Worm (Caenorhabditis elegans) whole organism, mixed stage, embryonic: ENCODE results near the gene M03C11.3.

ENCODE experiments used
- M03D4.4 ChIP-seq: sonication (generic microtip); optimal IDR thresholded peaks from 2 replicates; lab custom pipeline; 2017; ENCODE audit warnings: mild to moderate bottlenecking, missing genetic modification characterization, missing compliant biosample characterization
- blmp-1 ChIP-seq: fragments of 150-350 bp; optimal IDR thresholded peaks from 2 replicates; lab custom pipeline; 2014; ENCODE audit warnings: missing biosample characterization, missing genetic modification characterization
- ceh-43 ChIP-seq: fragments of 200-800 bp; sonication (Bioruptor generic); optimal IDR thresholded peaks from 2 replicates; lab custom pipeline; 2018; ENCODE audit warnings: mild to moderate bottlenecking, missing genetic modification characterization, moderate library complexity, missing compliant biosample characterization
- ceh-83 ChIP-seq: fragments of 200-800 bp; sonication (Bioruptor generic); optimal IDR thresholded peaks from 2 replicates; lab custom pipeline; 2018; ENCODE audit warnings: mild to moderate bottlenecking, missing genetic modification characterization, missing compliant biosample characterization
- ces-1 ChIP-seq: fragments of 150-350 bp; optimal IDR thresholded peaks from 2 replicates; lab custom pipeline; 2014; ENCODE audit warnings: missing biosample characterization, missing genetic modification reagents, missing genetic modification characterization
- cnd-1 ChIP-seq: fragments of 200-800 bp; sonication (Bioruptor generic); optimal IDR thresholded peaks from 2 replicates; lab custom pipeline; 2018; ENCODE audit warnings: mild to moderate bottlenecking, missing genetic modification characterization, missing compliant biosample characterization
- drap-1 ChIP-seq: fragments of 200-800 bp; sonication (Bioruptor generic); optimal IDR thresholded peaks from 3 replicates; lab custom pipeline; 2018; ENCODE audit warnings: mild to moderate bottlenecking, missing genetic modification characterization, missing compliant biosample characterization
- elt-1 ChIP-seq: sonication (generic microtip); optimal IDR thresholded peaks from 2 replicates; lab custom pipeline; 2017; ENCODE audit warnings: missing genetic modification characterization, mild to moderate bottlenecking, missing compliant biosample characterization, antibody characterized with exemption, moderate library complexity, borderline replicate concordance; ENCODE audit not compliant: insufficient read depth
- elt-3 ChIP-seq: fragments of 150-350 bp; optimal IDR thresholded peaks from 2 replicates; lab custom pipeline; 2014; ENCODE audit warnings: missing biosample characterization, missing genetic modification characterization
- ham-2 ChIP-seq: fragments of 200-800 bp; sonication (Bioruptor generic); optimal IDR thresholded peaks from 2 replicates; lab custom pipeline; 2018; ENCODE audit warnings: mild to moderate bottlenecking, missing genetic modification characterization, missing compliant biosample characterization
- hlh-1 ChIP-seq: fragments of 150-350 bp; optimal IDR thresholded peaks from 2 replicates; lab custom pipeline; 2014; ENCODE audit warnings: missing biosample characterization, missing genetic modification reagents, missing genetic modification characterization
- lin-13 ChIP-seq: fragments of 150-350 bp; optimal IDR thresholded peaks from 2 replicates; lab custom pipeline; 2014; ENCODE audit warnings: missing biosample characterization, missing genetic modification characterization
- lsy-2 ChIP-seq: fragments of 150-350 bp; optimal IDR thresholded peaks from 2 replicates; lab custom pipeline; 2014; ENCODE audit warnings: missing biosample characterization, missing genetic modification characterization
- mab-5 ChIP-seq: fragments of 150-350 bp; optimal IDR thresholded peaks from 2 replicates; lab custom pipeline; 2014; ENCODE audit warnings: missing biosample characterization, missing genetic modification characterization
- mep-1 ChIP-seq: fragments of 150-350 bp; optimal IDR thresholded peaks from 2 replicates; lab custom pipeline; 2017; ENCODE audit warnings: missing biosample characterization, missing genetic modification reagents, missing genetic modification characterization, inconsistent platforms
- mls-2 ChIP-seq: sonication (generic microtip); optimal IDR thresholded peaks from 2 replicates; lab custom pipeline; 2016; ENCODE audit warnings: mild to moderate bottlenecking, missing genetic modification characterization, moderate library complexity, missing compliant biosample characterization
- nhr-12 ChIP-seq: fragments of 150-350 bp; optimal IDR thresholded peaks from 2 replicates; lab custom pipeline; 2014; ENCODE audit warnings: missing biosample characterization, missing genetic modification characterization
- nhr-2 ChIP-seq: fragments of 150-350 bp; optimal IDR thresholded peaks from 2 replicates; lab custom pipeline; 2014; ENCODE audit warnings: missing biosample characterization, missing genetic modification characterization
- nhr-237 ChIP-seq: fragments of 150-350 bp; optimal IDR thresholded peaks from 2 replicates; lab custom pipeline; 2014; ENCODE audit warnings: missing biosample characterization, missing genetic modification characterization
- nhr-76 ChIP-seq: sonication (generic microtip); optimal IDR thresholded peaks from 2 replicates; lab custom pipeline; 2017; ENCODE audit warnings: missing biosample characterization, missing genetic modification characterization
- pha-4 ChIP-seq: fragments of 150-350 bp; optimal IDR thresholded peaks from 2 replicates; lab custom pipeline; 2018; ENCODE audit warnings: missing biosample characterization, missing genetic modification reagents, missing genetic modification characterization
- sem-2 ChIP-seq: fragments of 200-800 bp; sonication (Bioruptor generic); optimal IDR thresholded peaks from 2 replicates; lab custom pipeline; 2018; ENCODE audit warnings: mild to moderate bottlenecking, missing genetic modification characterization, missing compliant biosample characterization
- snpc-4 ChIP-seq: fragments of 150-350 bp; optimal IDR thresholded peaks from 2 replicates; lab custom pipeline; 2014; ENCODE audit warnings: missing biosample characterization, missing genetic modification characterization
- sptf-1 ChIP-seq: sonication (generic microtip); optimal IDR thresholded peaks from 2 replicates; lab custom pipeline; 2017; ENCODE audit warnings: mild to moderate bottlenecking, missing genetic modification characterization, moderate library complexity, missing compliant biosample characterization
- unc-120 ChIP-seq: sonication (generic microtip); optimal IDR thresholded peaks from 2 replicates; lab custom pipeline; 2017; ENCODE audit warnings: missing genetic modification characterization, missing compliant biosample characterization; ENCODE audit not compliant: poor library complexity, severe bottlenecking
- unc-39 ChIP-seq: fragments of 150-350 bp; optimal IDR thresholded peaks from 2 replicates; lab custom pipeline; 2014; ENCODE audit warnings: missing biosample characterization, missing genetic modification characterization
- unc-62 ChIP-seq: fragments of 150-350 bp; optimal IDR thresholded peaks from 2 replicates; lab custom pipeline; 2014; ENCODE audit warnings: missing biosample characterization, missing genetic modification reagents, missing genetic modification characterization
- ztf-11 ChIP-seq: fragments of 150-350 bp; optimal IDR thresholded peaks from 2 replicates; lab custom pipeline; 2014; ENCODE audit warnings: missing biosample characterization, missing genetic modification characterization

M03C11.3 gene

ce11 chrIII:10364656-10365055, 40.2 kb upstream of the M03C11.3 start, which contains the start of gene tbc-8:
Gene tbc-8 (plus strand): TSS chrIII:10364956.
- TF ChIP-seq mls-2 (tag; lab: Kevin White, UChicago) (no peak), hlh-1 (tag; lab: Kevin White, UChicago) (no peak), mep-1 (tag; lab: Kevin White, UChicago) (no peak), snpc-4 (tag; lab: Kevin White, UChicago) (no peak), cnd-1 (no peak), nhr-12 (tag; lab: Kevin White, UChicago) (no peak), ham-2 (GFP tag; lab: Kevin White, UChicago) (no peak), blmp-1 (no peak), lsy-2 (tag; lab: Kevin White, UChicago) (no peak), M03D4.4 (tag; lab: Kevin White, UChicago) (no peak), ces-1 (GFP tag; lab: Kevin White, UChicago) (no peak), lin-13 (no peak), mab-5 (tag; lab: Kevin White, UChicago) (no peak), unc-120 (no peak), elt-3 (tag; lab: Kevin White, UChicago) (no peak), ztf-11 (tag; lab: Kevin White, UChicago) (no peak)
- TF ChIP-seq, all 35 proteins: peak for 0

- TF ChIP-seq ces-1 (GFP tag; lab: Kevin White, UChicago): peak; percentile 31
- no peak for TF ChIP-seq nhr-2 (tag; lab: Kevin White, UChicago)
Measured at ce11 chrIII:10367355-10367909, 37.4 kb upstream of the M03C11.3 start.

DNA sequence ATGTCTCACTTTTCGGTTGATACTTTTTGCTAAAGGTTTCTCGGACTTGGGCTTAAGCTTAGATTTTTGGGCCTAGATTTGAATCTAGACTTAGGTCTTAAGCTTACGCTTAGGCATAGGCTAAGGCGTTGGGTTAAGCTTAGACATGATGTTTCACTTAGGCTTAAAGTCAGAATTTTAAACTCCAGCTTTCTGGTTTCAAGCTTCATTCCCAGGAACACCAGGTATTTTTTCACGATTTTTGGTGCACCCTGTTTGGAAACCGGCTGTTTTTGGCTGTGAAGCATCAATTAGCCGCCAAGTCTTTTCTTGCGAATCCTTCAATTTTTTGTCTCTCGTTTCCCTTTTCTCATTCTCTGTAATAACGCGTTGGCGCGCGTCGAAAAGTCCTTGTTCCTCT, 31.0 kb upstream of the M03C11.3 start:
- TF ChIP-seq unc-120: no peak

DNA sequence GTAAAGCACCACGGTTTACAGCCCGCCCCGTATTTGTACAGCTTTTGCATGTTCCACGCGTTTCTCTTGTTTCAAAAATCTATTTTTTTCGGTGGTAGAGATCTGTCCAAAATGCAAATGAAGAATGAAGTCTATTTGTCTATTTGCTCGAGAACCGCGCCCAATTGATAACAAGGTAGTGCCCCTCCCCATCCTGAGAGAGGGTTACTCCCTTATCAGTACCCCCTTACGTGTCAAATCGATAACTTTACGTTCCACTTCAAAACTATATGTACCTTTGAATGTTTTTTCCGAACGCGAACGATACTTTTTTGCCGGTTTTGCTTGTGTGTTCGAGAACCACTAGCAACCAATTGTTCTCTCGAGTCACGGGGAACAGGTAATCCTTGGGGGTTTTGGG, 28.8 kb upstream of the M03C11.3 start:
- no peak for TF ChIP-seq nhr-237 (tag; lab: Kevin White, UChicago)
- no peak for TF ChIP-seq hlh-1 (tag; lab: Kevin White, UChicago)
- no peak for TF ChIP-seq sptf-1

- no peak for TF ChIP-seq ceh-83 (GFP tag; lab: Kevin White, UChicago)
- no peak for TF ChIP-seq pha-4 (tag; lab: Kevin White, UChicago)
- TF ChIP-seq, all 35 proteins: peak for 0
Measured at ce11 chrIII:10378899-10379298, 26.0 kb upstream of the M03C11.3 start.

ce11 chrIII:10379632-10380031, 25.2 kb upstream of the M03C11.3 start:
- TF ChIP-seq M03D4.4 (tag; lab: Kevin White, UChicago): no peak
- TF ChIP-seq hlh-1 (tag; lab: Kevin White, UChicago): no peak
- no peak for TF ChIP-seq elt-1 (tag; lab: Kevin White, UChicago)
- no peak for TF ChIP-seq ztf-11 (tag; lab: Kevin White, UChicago)
- TF ChIP-seq ceh-43 (GFP tag; lab: Kevin White, UChicago): no peak
- TF ChIP-seq ham-2 (GFP tag; lab: Kevin White, UChicago): no peak
- TF ChIP-seq nhr-76 (tag; lab: Kevin White, UChicago): no peak
- TF ChIP-seq mls-2 (tag; lab: Kevin White, UChicago): no peak
- TF ChIP-seq elt-3 (tag; lab: Kevin White, UChicago): no peak
- TF ChIP-seq lsy-2 (tag; lab: Kevin White, UChicago): no peak
- no peak for TF ChIP-seq unc-62 (GFP tag; lab: Kevin White, UChicago)
- TF ChIP-seq blmp-1: no peak
- TF ChIP-seq unc-39 (tag; lab: Kevin White, UChicago): no peak
- no peak for TF ChIP-seq pha-4 (tag; lab: Kevin White, UChicago)
- TF ChIP-seq mab-5 (tag; lab: Kevin White, UChicago): no peak
- no peak for TF ChIP-seq ceh-83 (GFP tag; lab: Kevin White, UChicago)
- no peak for TF ChIP-seq nhr-237 (tag; lab: Kevin White, UChicago)
- TF ChIP-seq drap-1 (GFP tag; lab: Kevin White, UChicago): no peak
- no peak for TF ChIP-seq sem-2 (GFP tag; lab: Kevin White, UChicago)
- TF ChIP-seq, all 35 proteins: peak for 0
